Fruit fly (Drosophila melanogaster) whole organism, embryonic: Measurements from ENCODE around the gene CG11593.

ENCODE experiments used
- Atf-2 ChIP-seq: fragments of 200-800 bp; sonication (Bioruptor generic); optimal IDR thresholded peaks from 2 replicates; lab custom pipeline; 2016; ENCODE audit warnings: missing biosample characterization, missing genetic modification characterization
- CG10431 ChIP-seq: fragments of 200-800 bp; sonication (Bioruptor generic); optimal IDR thresholded peaks from 3 replicates; lab custom pipeline; 2018; ENCODE audit warnings: missing biosample characterization, mild to moderate bottlenecking, missing genetic modification characterization
- CG11085 ChIP-seq: fragments of 200-800 bp; sonication (Bioruptor generic); IDR thresholded peaks from 2 replicates; pipeline ENCODE4 v1.3.6; 2022; ENCODE audit warnings: missing biosample characterization, missing genetic modification characterization
- CG13287 ChIP-seq: fragments of 200-800 bp; sonication (Bioruptor generic); IDR thresholded peaks from 2 replicates; pipeline ENCODE4 v1.3.6; 2022; ENCODE audit warnings: missing biosample characterization, missing genetic modification characterization; ENCODE audit not compliant: partially characterized antibody
- CG1602 ChIP-seq: fragments of 200-800 bp; sonication (Bioruptor generic); optimal IDR thresholded peaks from 3 replicates; lab custom pipeline; 2016; ENCODE audit warnings: missing biosample characterization, missing genetic modification characterization
- CG16813 ChIP-seq: fragments of 200-800 bp; sonication (Bioruptor generic); IDR thresholded peaks from 3 replicates; pipeline ENCODE4 v1.3.6; 2022; ENCODE audit warnings: missing biosample characterization, missing genetic modification characterization; ENCODE audit not compliant: partially characterized antibody
- CG16815 ChIP-seq: fragments of 200-800 bp; sonication (Bioruptor generic); optimal IDR thresholded peaks from 3 replicates; lab custom pipeline; 2017; ENCODE audit warnings: missing biosample characterization, mild to moderate bottlenecking, missing genetic modification characterization
- CG18619 ChIP-seq: fragments of 200-800 bp; sonication (Bioruptor generic); optimal IDR thresholded peaks from 3 replicates; lab custom pipeline; 2017; ENCODE audit warnings: missing biosample characterization, mild to moderate bottlenecking, missing genetic modification characterization
- CG32772 ChIP-seq: fragments of 200-800 bp; sonication (Bioruptor generic); IDR thresholded peaks from 2 replicates; pipeline ENCODE4 v1.3.6; 2022; ENCODE audit warnings: missing biosample characterization, missing genetic modification characterization
- CG33213 ChIP-seq: fragments of 200-800 bp; sonication (Bioruptor generic); optimal IDR thresholded peaks from 3 replicates; lab custom pipeline; 2016; ENCODE audit warnings: missing biosample characterization, missing genetic modification characterization
- CG3407 ChIP-seq: fragments of 200-800 bp; sonication (Bioruptor generic); optimal IDR thresholded peaks from 2 replicates; lab custom pipeline; 2018; ENCODE audit warnings: missing biosample characterization, mild to moderate bottlenecking, missing genetic modification characterization
- CG4328 ChIP-seq: fragments of 200-800 bp; sonication (Bioruptor generic); optimal IDR thresholded peaks from 3 replicates; lab custom pipeline; 2017; ENCODE audit warnings: missing biosample characterization, missing genetic modification reagents, missing genetic modification characterization
- CG6272 ChIP-seq: fragments of 200-800 bp; sonication (Bioruptor generic); IDR thresholded peaks from 2 replicates; pipeline ENCODE4 v1.3.6; 2022; ENCODE audit warnings: missing biosample characterization, missing genetic modification characterization
- CG6791 ChIP-seq: fragments of 200-800 bp; sonication (Bioruptor generic); IDR thresholded peaks from 3 replicates; pipeline ENCODE4 v1.3.6; 2022; ENCODE audit warnings: missing biosample characterization, missing genetic modification characterization; ENCODE audit not compliant: partially characterized antibody
- CG6813 ChIP-seq: fragments of 200-800 bp; sonication (Bioruptor generic); optimal IDR thresholded peaks from 2 replicates; lab custom pipeline; 2017; ENCODE audit warnings: missing biosample characterization, missing genetic modification characterization, mild to moderate bottlenecking, moderate library complexity, missing genetic modification reagents
- CG7357 ChIP-seq: fragments of 200-800 bp; sonication (Bioruptor generic); IDR thresholded peaks from 3 replicates; pipeline ENCODE4 v1.3.6; 2022; ENCODE audit warnings: missing biosample characterization, missing genetic modification characterization
- CG9797 ChIP-seq: fragments of 200-800 bp; sonication (Bioruptor generic); optimal IDR thresholded peaks from 3 replicates; lab custom pipeline; 2018; ENCODE audit warnings: missing biosample characterization, mild to moderate bottlenecking, missing genetic modification characterization
- Dip3 ChIP-seq: fragments of 200-800 bp; sonication (Bioruptor generic); optimal IDR thresholded peaks from 3 replicates; lab custom pipeline; 2016; ENCODE audit warnings: missing biosample characterization, missing genetic modification characterization
- HLH3B ChIP-seq: fragments of 200-800 bp; sonication (Bioruptor generic); IDR thresholded peaks from 2 replicates; pipeline ENCODE4 v1.3.6; 2022; ENCODE audit warnings: missing biosample characterization, missing genetic modification characterization
- Kr ChIP-seq: fragments of 200-800 bp; sonication (Bioruptor generic); optimal IDR thresholded peaks from 2 replicates; lab custom pipeline; 2017; ENCODE audit warnings: missing biosample characterization, mild to moderate bottlenecking, missing genetic modification characterization
- MTF-1 ChIP-seq: fragments of 200-800 bp; sonication (Bioruptor generic); optimal IDR thresholded peaks from 2 replicates; lab custom pipeline; 2018; ENCODE audit warnings: missing biosample characterization, mild to moderate bottlenecking, missing genetic modification characterization, borderline replicate concordance
- NfI ChIP-seq: fragments of 200-800 bp; sonication (Bioruptor generic); optimal IDR thresholded peaks from 3 replicates; lab custom pipeline; 2018; ENCODE audit warnings: missing biosample characterization, mild to moderate bottlenecking, missing genetic modification characterization, moderate library complexity
- Sry-δ ChIP-seq: fragments of 200-800 bp; sonication (Bioruptor generic); optimal IDR thresholded peaks from 2 replicates; lab custom pipeline; 2016; ENCODE audit warnings: missing biosample characterization, missing genetic modification characterization
- Xbp1 ChIP-seq: fragments of 200-800 bp; sonication (Bioruptor generic); optimal IDR thresholded peaks from 3 replicates; lab custom pipeline; 2016; ENCODE audit warnings: missing biosample characterization, mild to moderate bottlenecking, missing genetic modification characterization
- dan ChIP-seq: fragments of 200-800 bp; sonication (Bioruptor generic); IDR thresholded peaks from 2 replicates; pipeline ENCODE4 v1.3.6; 2022; ENCODE audit warnings: missing biosample characterization, missing genetic modification characterization
- disco-r ChIP-seq: fragments of 200-800 bp; sonication (Bioruptor generic); optimal IDR thresholded peaks from 2 replicates; lab custom pipeline; 2016; ENCODE audit warnings: missing biosample characterization, missing genetic modification characterization
- ems ChIP-seq: fragments of 200-800 bp; sonication (Bioruptor generic); optimal IDR thresholded peaks from 3 replicates; lab custom pipeline; 2016; ENCODE audit warnings: missing biosample characterization, missing genetic modification characterization
- her ChIP-seq: fragments of 200-800 bp; sonication (Bioruptor generic); optimal IDR thresholded peaks from 2 replicates; lab custom pipeline; 2016; ENCODE audit warnings: missing biosample characterization, missing genetic modification characterization
- klu ChIP-seq: fragments of 200-800 bp; sonication (Bioruptor generic); IDR thresholded peaks from 2 replicates; pipeline ENCODE4 v1.3.6; 2022; ENCODE audit warnings: missing biosample characterization, missing genetic modification characterization
- kni ChIP-seq: fragments of 200-800 bp; sonication (Bioruptor generic); optimal IDR thresholded peaks from 3 replicates; lab custom pipeline; 2017; ENCODE audit warnings: mild to moderate bottlenecking, missing biosample characterization, missing genetic modification reagents, missing genetic modification characterization
- lab ChIP-seq: fragments of 200-800 bp; sonication (Bioruptor generic); optimal IDR thresholded peaks from 3 replicates; lab custom pipeline; 2017; ENCODE audit warnings: missing biosample characterization, missing genetic modification characterization, mild to moderate bottlenecking, moderate library complexity, missing genetic modification reagents
- lola ChIP-seq, 3 experiments: fragments of >200 bp in 2 of 3; fragments of 200-800 bp in 1 of 3; sonication (Bioruptor generic) in 1 of 3; optimal IDR thresholded peaks; 2 replicates each; lab custom pipeline; 2017 to 2019; ENCODE audit warnings: missing biosample characterization in 3 of 3, missing genetic modification characterization in 3 of 3, mild to moderate bottlenecking in 1 of 3, moderate library complexity in 1 of 3
- luna ChIP-seq: fragments of 200-800 bp; sonication (Bioruptor generic); optimal IDR thresholded peaks from 2 replicates; lab custom pipeline; 2016; ENCODE audit warnings: missing biosample characterization, missing genetic modification characterization
- nerfin-1 ChIP-seq: fragments of 200-800 bp; sonication (Bioruptor generic); optimal IDR thresholded peaks from 3 replicates; lab custom pipeline; 2019; ENCODE audit warnings: missing biosample characterization, mild to moderate bottlenecking, missing genetic modification characterization, moderate library complexity
- nmo ChIP-seq: fragments of 200-800 bp; sonication (Bioruptor generic); optimal IDR thresholded peaks from 2 replicates; lab custom pipeline; 2018; ENCODE audit warnings: missing biosample characterization, mild to moderate bottlenecking, missing genetic modification characterization, moderate library complexity
- oc ChIP-seq: fragments of 200-800 bp; sonication (Bioruptor generic); optimal IDR thresholded peaks from 2 replicates; lab custom pipeline; 2018; ENCODE audit warnings: missing biosample characterization, mild to moderate bottlenecking, missing genetic modification characterization, moderate library complexity
- otp ChIP-seq: fragments of 200-800 bp; sonication (Bioruptor generic); IDR thresholded peaks from 3 replicates; pipeline ENCODE4, ENCODE4 v1.3.6; 2022; ENCODE audit warnings: missing biosample characterization, missing genetic modification characterization
- pb ChIP-seq: fragments of 200-800 bp; sonication (Bioruptor generic); optimal IDR thresholded peaks from 3 replicates; lab custom pipeline; 2016; ENCODE audit warnings: missing biosample characterization, missing genetic modification characterization
- pfk ChIP-seq: fragments of 200-800 bp; sonication (Bioruptor generic); optimal IDR thresholded peaks from 2 replicates; lab custom pipeline; 2018; ENCODE audit warnings: missing biosample characterization, mild to moderate bottlenecking, missing genetic modification characterization, moderate library complexity
- phol ChIP-seq: fragments of 200-800 bp; sonication (Bioruptor generic); optimal IDR thresholded peaks from 3 replicates; lab custom pipeline; 2018; ENCODE audit warnings: missing biosample characterization, mild to moderate bottlenecking, missing genetic modification characterization, moderate library complexity
- pita ChIP-seq: fragments of 200-800 bp; sonication (Bioruptor generic); optimal IDR thresholded peaks from 2 replicates; lab custom pipeline; 2017; ENCODE audit warnings: missing biosample characterization, mild to moderate bottlenecking, missing genetic modification characterization
- prd ChIP-seq, 3 experiments: fragments of >200 bp in 2 of 3; fragments of 200-800 bp in 1 of 3; sonication (Bioruptor generic) in 1 of 3; optimal IDR thresholded peaks in 2 of 3; IDR thresholded peaks in 1 of 3; 2 replicates in 2 of 3; 3 replicates in 1 of 3; pipeline versions ENCODE4 v1.3.6 to Lab custom; 2017 to 2022; ENCODE audit warnings: missing biosample characterization in 1 of 3, missing genetic modification characterization in 1 of 3
- psq ChIP-seq: fragments of 200-800 bp; sonication (Bioruptor generic); optimal IDR thresholded peaks from 2 replicates; lab custom pipeline; 2017; ENCODE audit warnings: missing biosample characterization, missing genetic modification characterization
- ranshi ChIP-seq: fragments of 200-800 bp; sonication (Bioruptor generic); IDR thresholded peaks from 2 replicates; pipeline ENCODE4 v1.3.6; 2022; ENCODE audit warnings: missing biosample characterization, missing genetic modification characterization
- rib ChIP-seq: fragments of 200-800 bp; sonication (Bioruptor generic); IDR thresholded peaks from 2 replicates; pipeline ENCODE4 v1.3.6; 2022; ENCODE audit warnings: missing biosample characterization, missing genetic modification characterization
- sd ChIP-seq: fragments of 200-800 bp; sonication (Bioruptor generic); optimal IDR thresholded peaks from 3 replicates; lab custom pipeline; 2018; ENCODE audit warnings: missing biosample characterization, mild to moderate bottlenecking, missing genetic modification characterization, moderate library complexity
- sob ChIP-seq: fragments of 200-800 bp; sonication (Bioruptor generic); IDR thresholded peaks from 2 replicates; pipeline ENCODE4 v1.3.6; 2022; ENCODE audit warnings: missing biosample characterization, missing genetic modification characterization
- stc ChIP-seq: fragments of 200-800 bp; sonication (Bioruptor generic); IDR thresholded peaks from 2 replicates; pipeline ENCODE4 v1.3.6; 2022; ENCODE audit warnings: missing biosample characterization, missing genetic modification characterization
- yki ChIP-seq: fragments of >200 bp; optimal IDR thresholded peaks from 3 replicates; lab custom pipeline; 2018
- zen ChIP-seq: fragments of 200-800 bp; sonication (Bioruptor generic); optimal IDR thresholded peaks from 3 replicates; lab custom pipeline; 2018; ENCODE audit warnings: missing biosample characterization, mild to moderate bottlenecking, missing genetic modification characterization, moderate library complexity

CG11593 gene

dm6 chr3L:4016754-4017153 lies 23.5 kb downstream of the CG11593 start (continued):
- TF ChIP-seq psq (GFP tag; lab: Kevin White, UChicago) (no peak), CG6791 (GFP tag; lab: Robert Waterston, UW) (no peak), Kr (no peak), CG4328 (GFP tag; lab: Kevin White, UChicago) (no peak), disco-r (GFP tag; lab: Kevin White, UChicago) (no peak), Atf-2 (GFP tag; lab: Kevin White, UChicago) (peak; percentile 32), luna (no peak), rib (GFP tag; lab: Robert Waterston, UW) (no peak), lola (GFP tag; optimal IDR thresholded peaks at IDR 0.05; lab: Kevin White, UChicago) (peak in 1 of 3 experiments; percentile 76), CG9797 (GFP tag; lab: Kevin White, UChicago) (no peak), NfI (GFP tag; lab: Kevin White, UChicago) (peak; percentile 44), phol (tag; lab: Kevin White, UChicago) (peak; percentile 76), pita (no peak), lab (peak; percentile 29), sob (GFP tag; lab: Robert Waterston, UW) (peak; percentile 33; the same call in 1 of the 2 replicates), CG6813 (GFP tag; lab: Kevin White, UChicago) (peak; percentile 51), nmo (GFP tag; lab: Kevin White, UChicago) (peak; percentile 79), yki (lab: Kevin White, UChicago) (no peak), kni (no peak), pfk (no peak), prd (optimal IDR thresholded peaks at IDR 0.05; lab: Kevin White, UChicago) (no peak), prd (GFP tag; IDR thresholded peaks at IDR 0.05; lab: Robert Waterston, UW) (peak; percentile 92), ems (GFP tag; lab: Kevin White, UChicago) (peak; percentile 20), otp (GFP tag; lab: Robert Waterston, UW) (peak; percentile 82), klu (GFP tag; lab: Robert Waterston, UW) (peak; percentile 37; the same call in 1 of the 2 replicates), CG18619 (GFP tag; lab: Kevin White, UChicago) (peak; percentile 35), zen (tag; lab: Kevin White, UChicago) (peak; percentile 85), sd (tag; lab: Kevin White, UChicago) (no peak), Sry-δ (GFP tag; lab: Kevin White, UChicago) (no peak), CG16815 (GFP tag; lab: Kevin White, UChicago) (peak; percentile 81), CG16813 (GFP tag; lab: Robert Waterston, UW) (no peak), stc (GFP tag; lab: Robert Waterston, UW) (peak; percentile 40; the same call in 1 of the 2 replicates), HLH3B (GFP tag; lab: Robert Waterston, UW) (peak; percentile 67), dan (GFP tag; lab: Robert Waterston, UW) (peak; percentile 78), CG3407 (GFP tag; lab: Kevin White, UChicago) (peak; percentile 29), pb (GFP tag; lab: Kevin White, UChicago) (peak; percentile 16), CG33213 (GFP tag; lab: Kevin White, UChicago) (peak; percentile 39), CG7357 (GFP tag; lab: Robert Waterston, UW) (peak; percentile 50; the same call in 1 of the 3 replicates), CG6272 (peak; percentile 57), Dip3 (GFP tag; lab: Kevin White, UChicago) (no peak), CG11085 (GFP tag; lab: Robert Waterston, UW) (no peak), CG13287 (GFP tag; lab: Robert Waterston, UW) (no peak), ranshi (peak; percentile 78; the same call in 1 of the 2 replicates), Xbp1 (GFP tag; lab: Kevin White, UChicago) (peak; percentile 75), CG10431 (GFP tag; lab: Kevin White, UChicago) (peak; percentile 22), her (GFP tag; lab: Kevin White, UChicago) (peak; percentile 12), oc (tag; lab: Kevin White, UChicago) (no peak), CG1602 (GFP tag; lab: Kevin White, UChicago) (peak; percentile 62), CG32772 (GFP tag; lab: Robert Waterston, UW) (peak; percentile 74), nerfin-1 (tag; lab: Kevin White, UChicago) (peak; percentile 56), MTF-1 (GFP tag; lab: Kevin White, UChicago) (peak; percentile 63)
